Worm (Caenorhabditis elegans) whole organism, L4 larva: Measurements from ENCODE around the gene zyg-12.
A peak's percentile ranks its signal among the peaks of the same experiment; 100 is the strongest.

Experiments
- D1046.2 ChIP-seq: fragments of 200-800 bp; sonication (Bioruptor generic); IDR thresholded peaks from 2 replicates; pipeline ENCODE4 v1.3.6; 2022; ENCODE audit warnings: missing genetic modification characterization, missing compliant biosample characterization
- F26F4.8 ChIP-seq: fragments of 200-800 bp; sonication (Bioruptor generic); conservative IDR thresholded peaks from 2 replicates; pipeline ENCODE4 v1.3.6; 2022; ENCODE audit warnings: missing genetic modification characterization, missing compliant biosample characterization
- T26A8.4 ChIP-seq: fragments of 200-800 bp; sonication (Bioruptor generic); IDR thresholded peaks from 2 replicates; pipeline ENCODE4 v1.3.6; 2022; ENCODE audit warnings: missing genetic modification characterization, missing compliant biosample characterization
- Y105C5A.15 ChIP-seq: fragments of 200-800 bp; sonication (Bioruptor generic); IDR thresholded peaks from 2 replicates; pipeline ENCODE4 v1.3.6; 2022; ENCODE audit warnings: missing genetic modification characterization, missing compliant biosample characterization
- Y48G9A.11 ChIP-seq: fragments of 200-800 bp; sonication (Bioruptor generic); IDR thresholded peaks from 2 replicates; pipeline ENCODE4 v1.3.6; 2022; ENCODE audit warnings: missing genetic modification reagents, missing genetic modification characterization, missing compliant biosample characterization
- aly-2 ChIP-seq: sonication (generic microtip); optimal IDR thresholded peaks from 2 replicates; lab custom pipeline; 2018; ENCODE audit warnings: missing biosample characterization, missing genetic modification characterization
- arid-1 ChIP-seq: fragments of 200-800 bp; sonication (Bioruptor generic); conservative IDR thresholded peaks from 2 replicates; pipeline ENCODE4 v1.3.6; 2022; ENCODE audit warnings: missing genetic modification reagents, missing genetic modification characterization, missing compliant biosample characterization
- attf-4 ChIP-seq: sonication (generic microtip); optimal IDR thresholded peaks from 3 replicates; lab custom pipeline; 2017; ENCODE audit warnings: missing biosample characterization, missing genetic modification characterization
- ceh-28 ChIP-seq: fragments of 150-350 bp; optimal IDR thresholded peaks from 2 replicates; lab custom pipeline; 2014; ENCODE audit warnings: missing biosample characterization, missing genetic modification reagents, missing genetic modification characterization
- ceh-62 ChIP-seq: sonication (generic microtip); optimal IDR thresholded peaks from 2 replicates; lab custom pipeline; 2017; ENCODE audit warnings: missing biosample characterization, missing genetic modification characterization
- ces-1 ChIP-seq: fragments of 150-350 bp; sonication (generic microtip); optimal IDR thresholded peaks from 4 replicates; lab custom pipeline; 2014; ENCODE audit warnings: missing biosample characterization, missing genetic modification reagents, missing genetic modification characterization
- ctbp-1 ChIP-seq: fragments of 200-800 bp; sonication (Bioruptor generic); IDR thresholded peaks from 2 replicates; pipeline ENCODE4 v1.3.6; 2022; ENCODE audit warnings: missing genetic modification reagents, missing genetic modification characterization, missing compliant biosample characterization
- daf-19 ChIP-seq: fragments of 200-800 bp; sonication (Bioruptor generic); conservative IDR thresholded peaks from 2 replicates; pipeline ENCODE4 v1.3.6; 2022; ENCODE audit warnings: missing genetic modification characterization, missing compliant biosample characterization
- daf-8 ChIP-seq: fragments of 200-800 bp; sonication (Bioruptor generic); IDR thresholded peaks from 2 replicates; pipeline ENCODE4 v1.3.6; 2022; ENCODE audit warnings: missing genetic modification characterization, missing compliant biosample characterization
- dmd-6 ChIP-seq: fragments of 200-800 bp; sonication (Bioruptor generic); IDR thresholded peaks from 2 replicates; pipeline ENCODE4 v1.3.6; 2022; ENCODE audit warnings: missing genetic modification reagents, missing genetic modification characterization, missing compliant biosample characterization
- dmd-8 ChIP-seq: fragments of 200-800 bp; sonication (Bioruptor generic); IDR thresholded peaks from 2 replicates; pipeline ENCODE4 v1.3.6; 2022; ENCODE audit warnings: missing genetic modification characterization, missing compliant biosample characterization
- dmd-9 ChIP-seq: fragments of 200-800 bp; sonication (Bioruptor generic); IDR thresholded peaks from 2 replicates; pipeline ENCODE4 v1.3.6; 2022; ENCODE audit warnings: missing genetic modification reagents, missing genetic modification characterization, missing compliant biosample characterization
- dpl-1 ChIP-seq: fragments of 150-350 bp; optimal IDR thresholded peaks from 2 replicates; lab custom pipeline; 2014; ENCODE audit warnings: missing biosample characterization, missing genetic modification reagents, missing genetic modification characterization
- duxl-1 ChIP-seq: sonication (generic microtip); optimal IDR thresholded peaks from 2 replicates; lab custom pipeline; 2016; ENCODE audit warnings: mild to moderate bottlenecking, missing genetic modification characterization, moderate library complexity, missing compliant biosample characterization; ENCODE audit not compliant: poor library complexity
- fkh-10 ChIP-seq: fragments of 150-350 bp; optimal IDR thresholded peaks from 2 replicates; lab custom pipeline; 2014; ENCODE audit warnings: missing biosample characterization, missing genetic modification reagents, missing genetic modification characterization
- fos-1 ChIP-seq: fragments of 150-350 bp; optimal IDR thresholded peaks from 2 replicates; lab custom pipeline; 2014; ENCODE audit warnings: missing biosample characterization, missing genetic modification characterization
- gei-8 ChIP-seq: fragments of 200-800 bp; sonication (Bioruptor generic); optimal IDR thresholded peaks from 2 replicates; lab custom pipeline; 2018; ENCODE audit warnings: mild to moderate bottlenecking, missing genetic modification characterization, missing compliant biosample characterization
- hif-1 ChIP-seq, 2 experiments: sonication (generic microtip); optimal IDR thresholded peaks; 2 replicates each; lab custom pipeline; 2016 to 2017; ENCODE audit warnings: missing compliant biosample characterization in 2 of 2, missing genetic modification characterization in 2 of 2, missing genetic modification reagents in 2 of 2, missing genotype in 2 of 2, mild to moderate bottlenecking in 1 of 2
- hlh-11 ChIP-seq: fragments of 200-800 bp; sonication (Bioruptor generic); optimal IDR thresholded peaks from 2 replicates; lab custom pipeline; 2018; ENCODE audit warnings: mild to moderate bottlenecking, missing genetic modification characterization, missing compliant biosample characterization
- lim-7 ChIP-seq: fragments of 200-800 bp; sonication (Bioruptor generic); IDR thresholded peaks from 2 replicates; pipeline ENCODE4 v1.3.6; 2022; ENCODE audit warnings: missing genetic modification characterization, missing compliant biosample characterization
- lin-1 ChIP-seq: fragments of 200-800 bp; sonication (Bioruptor generic); IDR thresholded peaks from 2 replicates; pipeline ENCODE4 v1.3.6; 2022; ENCODE audit warnings: missing genetic modification reagents, missing genetic modification characterization, missing compliant biosample characterization
- lin-13 ChIP-seq: fragments of 150-350 bp; optimal IDR thresholded peaks from 2 replicates; lab custom pipeline; 2014; ENCODE audit warnings: missing biosample characterization, missing genetic modification reagents, missing genetic modification characterization
- lin-29 ChIP-seq: fragments of 200-800 bp; sonication (Bioruptor generic); IDR thresholded peaks from 2 replicates; pipeline ENCODE4 v1.3.6; 2022; ENCODE audit warnings: missing genetic modification reagents, missing genetic modification characterization, missing compliant biosample characterization
- lin-38 ChIP-seq: fragments of 200-800 bp; sonication (Bioruptor generic); IDR thresholded peaks from 2 replicates; pipeline ENCODE4 v1.3.6; 2022; ENCODE audit warnings: missing genetic modification reagents, missing genetic modification characterization, missing compliant biosample characterization
- mdt-29 ChIP-seq: fragments of 200-800 bp; sonication (Bioruptor generic); IDR thresholded peaks from 2 replicates; pipeline ENCODE4 v1.3.6; 2022; ENCODE audit warnings: missing genetic modification reagents, missing genetic modification characterization, missing compliant biosample characterization
- mep-1 ChIP-seq: fragments of 150-350 bp; sonication (generic microtip); optimal IDR thresholded peaks from 3 replicates; lab custom pipeline; 2014; ENCODE audit warnings: missing biosample characterization, missing genetic modification characterization
- mes-2 ChIP-seq: sonication (generic microtip); optimal IDR thresholded peaks from 2 replicates; lab custom pipeline; 2016; ENCODE audit warnings: missing genotype, mild to moderate bottlenecking, missing genetic modification characterization, missing compliant biosample characterization; ENCODE audit not compliant: poor library complexity, severe bottlenecking
- nhr-102 ChIP-seq: sonication (generic microtip); optimal IDR thresholded peaks from 2 replicates; lab custom pipeline; 2016; ENCODE audit warnings: mild to moderate bottlenecking, missing genetic modification characterization, moderate library complexity, missing compliant biosample characterization
- nhr-11 ChIP-seq: fragments of 150-350 bp; optimal IDR thresholded peaks from 2 replicates; lab custom pipeline; 2014; ENCODE audit warnings: missing biosample characterization, missing genetic modification characterization
- nhr-41 ChIP-seq: fragments of 200-800 bp; sonication (Bioruptor generic); IDR thresholded peaks from 2 replicates; pipeline ENCODE4 v1.3.6; 2022; ENCODE audit warnings: missing genetic modification reagents, missing genetic modification characterization, missing compliant biosample characterization
- nhr-42 ChIP-seq: fragments of 200-800 bp; sonication (Bioruptor generic); IDR thresholded peaks from 2 replicates; pipeline ENCODE4 v1.3.6; 2022; ENCODE audit warnings: missing genetic modification characterization, missing compliant biosample characterization
- nhr-48 ChIP-seq: sonication (generic microtip); optimal IDR thresholded peaks from 2 replicates; lab custom pipeline; 2016; ENCODE audit warnings: mild to moderate bottlenecking, missing genetic modification characterization, missing compliant biosample characterization
- pha-4 ChIP-seq, 2 experiments: fragments of 150-350 bp in 1 of 2; fragments of 200-800 bp in 1 of 2; sonication (Bioruptor generic) in 1 of 2; IDR thresholded peaks in 1 of 2; optimal IDR thresholded peaks in 1 of 2; 2 replicates each; pipeline versions ENCODE4 v1.3.6 to Lab custom; 2014 to 2022; ENCODE audit warnings: missing genetic modification characterization in 2 of 2, missing genetic modification reagents in 2 of 2, missing biosample characterization in 1 of 2, missing compliant biosample characterization in 1 of 2
- php-3 ChIP-seq: fragments of 200-800 bp; sonication (Bioruptor generic); IDR thresholded peaks from 2 replicates; pipeline ENCODE4 v1.3.6; 2022; ENCODE audit warnings: missing genetic modification reagents, missing genetic modification characterization, missing compliant biosample characterization
- pqm-1 ChIP-seq: sonication (generic microtip); optimal IDR thresholded peaks from 2 replicates; lab custom pipeline; 2017; ENCODE audit warnings: missing biosample characterization, missing genetic modification characterization
- rbr-2 ChIP-seq: sonication (generic microtip); optimal IDR thresholded peaks from 2 replicates; lab custom pipeline; 2016; ENCODE audit warnings: missing genotype, missing genetic modification characterization, missing compliant biosample characterization
- saeg-2 ChIP-seq: fragments of 200-800 bp; sonication (Bioruptor generic); IDR thresholded peaks from 2 replicates; pipeline ENCODE4 v1.3.6; 2022; ENCODE audit warnings: missing genetic modification reagents, missing genetic modification characterization, missing compliant biosample characterization
- snpc-4 ChIP-seq: fragments of 150-350 bp; optimal IDR thresholded peaks from 2 replicates; lab custom pipeline; 2014; ENCODE audit warnings: missing biosample characterization, missing genetic modification characterization
- spr-1 ChIP-seq: sonication (generic microtip); optimal IDR thresholded peaks from 2 replicates; lab custom pipeline; 2016; ENCODE audit warnings: mild to moderate bottlenecking, missing genetic modification characterization, missing compliant biosample characterization
- unc-39 ChIP-seq: sonication (generic microtip); optimal IDR thresholded peaks from 2 replicates; lab custom pipeline; 2017; ENCODE audit warnings: missing biosample characterization, missing genetic modification characterization
- vab-7 ChIP-seq: fragments of 200-800 bp; sonication (Bioruptor generic); IDR thresholded peaks from 2 replicates; pipeline ENCODE4 v1.3.6; 2022; ENCODE audit warnings: missing genetic modification reagents, missing genetic modification characterization, missing compliant biosample characterization
- zag-1 ChIP-seq: fragments of 150-350 bp; optimal IDR thresholded peaks from 2 replicates; lab custom pipeline; 2014; ENCODE audit warnings: missing biosample characterization, missing genetic modification characterization
- zfp-2 ChIP-seq: sonication (generic microtip); optimal IDR thresholded peaks from 2 replicates; lab custom pipeline; 2016; ENCODE audit warnings: mild to moderate bottlenecking, missing genetic modification characterization, missing compliant biosample characterization
- ztf-7 ChIP-seq: fragments of 150-350 bp; optimal IDR thresholded peaks from 2 replicates; lab custom pipeline; 2014; ENCODE audit warnings: missing biosample characterization, missing genetic modification characterization

Gene zyg-12

ce11 chrII:4949380-4949950, at the start of gene zyg-12, which contains the start of gene try-1:
TSS of gene zyg-12 (plus strand) at chrII:4949900.
TSS of gene try-1 (minus strand) at chrII:4949527.
- TF ChIP-seq dpl-1 (GFP tag; lab: Kevin White, UChicago) (no peak), zag-1 (tag; lab: Kevin White, UChicago) (no peak), duxl-1 (tag; lab: Kevin White, UChicago) (no peak), php-3 (GFP tag; lab: Robert Waterston, UW) (no peak), F26F4.8 (no peak), lin-38 (peak; percentile 42; the same call in 1 of the 2 replicates), rbr-2 (tag; lab: Kevin White, UChicago) (no peak)
- TF ChIP-seq, all 104 proteins: peak for 1

ce11 chrII:4902035-4902434, 47.7 kb upstream of the zyg-12 start, which contains the start of gene R05F9.9:
TSS of gene R05F9.9 (minus strand) at chrII:4902100.
- TF ChIP-seq ztf-7 (no peak), saeg-2 (GFP tag; lab: Robert Waterston, UW) (no peak), ceh-28 (no peak), aly-2 (no peak), spr-1 (tag; lab: Kevin White, UChicago) (peak; percentile 28), duxl-1 (tag; lab: Kevin White, UChicago) (no peak), lin-38 (peak; percentile 77), hlh-11 (tag; lab: Kevin White, UChicago) (peak; percentile 5), Y48G9A.11 (GFP tag; lab: Robert Waterston, UW) (no peak), ceh-62 (no peak), lin-13 (peak; percentile 46), vab-7 (GFP tag; lab: Robert Waterston, UW) (no peak), zfp-2 (no peak), nhr-48 (tag; lab: Kevin White, UChicago) (peak; percentile 1), nhr-41 (GFP tag; lab: Robert Waterston, UW) (no peak), fkh-10 (GFP tag; lab: Kevin White, UChicago) (no peak), nhr-102 (peak; percentile 16), mdt-29 (GFP tag; lab: Robert Waterston, UW) (no peak), daf-19 (GFP tag; lab: Robert Waterston, UW) (0 out of 2 replicates have a peak, but pooled peaks have one; percentile 33), attf-4 (tag; lab: Kevin White, UChicago) (no peak), unc-39 (tag; lab: Kevin White, UChicago) (no peak), gei-8 (GFP tag; lab: Kevin White, UChicago) (no peak), dmd-9 (GFP tag; lab: Robert Waterston, UW) (no peak), daf-8 (GFP tag; lab: Robert Waterston, UW) (no peak), ctbp-1 (GFP tag; lab: Robert Waterston, UW) (no peak), pha-4 (GFP tag; IDR thresholded peaks at IDR 0.05; lab: Robert Waterston, UW) (peak; percentile 22; the same call in 1 of the 2 replicates), pha-4 (tag; optimal IDR thresholded peaks at IDR 0.05; lab: Kevin White, UChicago) (no peak), snpc-4 (no peak), lin-1 (GFP tag; lab: Robert Waterston, UW) (no peak), nhr-11 (tag; lab: Kevin White, UChicago) (no peak), lin-29 (GFP tag; lab: Robert Waterston, UW) (no peak), nhr-42 (GFP tag; lab: Robert Waterston, UW) (no peak), D1046.2 (GFP tag; lab: Robert Waterston, UW) (no peak), Y105C5A.15 (no peak), lim-7 (GFP tag; lab: Robert Waterston, UW) (no peak), mes-2 (tag; lab: Kevin White, UChicago) (peak; percentile 68), mep-1 (tag; lab: Kevin White, UChicago) (peak; percentile 70), pqm-1 (tag; lab: Kevin White, UChicago) (no peak), T26A8.4 (GFP tag; lab: Robert Waterston, UW) (0 out of 2 replicates have a peak, but pooled peaks have one; percentile 13), ces-1 (GFP tag; lab: Kevin White, UChicago) (no peak), arid-1 (GFP tag; lab: Robert Waterston, UW) (0 out of 2 replicates have a peak, but pooled peaks have one; percentile 10), hif-1 (tag; optimal IDR thresholded peaks at IDR 0.05; lab: Kevin White, UChicago) (no peak), dmd-8 (GFP tag; lab: Robert Waterston, UW) (no peak), fos-1 (tag; lab: Kevin White, UChicago) (no peak), dmd-6 (GFP tag; lab: Robert Waterston, UW) (no peak)
